Fruit fly (Drosophila melanogaster) whole organism, prepupa: ENCODE data around the gene CG34159.

ENCODE experiments used
- CG11762 ChIP-seq: fragments of 200-800 bp; sonication (Bioruptor generic); optimal IDR thresholded peaks from 3 replicates; lab custom pipeline; 2016; ENCODE audit warnings: missing biosample characterization, missing genetic modification characterization; ENCODE audit not compliant: insufficient read depth
- CG6854 ChIP-seq: fragments of 200-800 bp; sonication (Bioruptor generic); optimal IDR thresholded peaks from 2 replicates; lab custom pipeline; 2017; ENCODE audit warnings: missing biosample characterization, mild to moderate bottlenecking, missing genetic modification characterization
- CG7368 ChIP-seq: fragments of 200-800 bp; sonication (Bioruptor generic); optimal IDR thresholded peaks from 3 replicates; lab custom pipeline; 2016; ENCODE audit warnings: missing biosample characterization, missing genetic modification characterization
- CG8119 ChIP-seq: fragments of 200-800 bp; sonication (Bioruptor generic); IDR thresholded peaks from 3 replicates; pipeline ENCODE4 v1.3.6; 2022; ENCODE audit warnings: missing biosample characterization, missing genetic modification characterization
- Hr4 ChIP-seq: fragments of 200-800 bp; sonication (Bioruptor generic); optimal IDR thresholded peaks from 3 replicates; lab custom pipeline; 2016; ENCODE audit warnings: missing biosample characterization, missing genetic modification characterization

- TF ChIP-seq Hr4 (GFP tag; lab: Kevin White, UChicago), result no peak
- no peak for TF ChIP-seq CG7368 (GFP tag; lab: Kevin White, UChicago)
- no peak for TF ChIP-seq CG11762
- TF ChIP-seq CG6854 (GFP tag; lab: Kevin White, UChicago), result no peak
- no peak for TF ChIP-seq CG8119 (GFP tag; lab: Robert Waterston, UW)
Measured at dm6 chr2L:10249655-10250202, 45.6 kb upstream of the CG34159 start.
